Fruit fly (Drosophila melanogaster) whole organism, embryonic: ENCODE results near the gene CG18744.
A peak's percentile ranks its signal among the peaks of the same experiment; 100 is the strongest.

Source experiments
- Antp ChIP-seq: fragments of 200-800 bp; sonication (Bioruptor generic); optimal IDR thresholded peaks from 3 replicates; lab custom pipeline; 2016; ENCODE audit warnings: missing biosample characterization, missing genetic modification characterization
- Awh ChIP-seq: fragments of 200-800 bp; sonication (Bioruptor generic); IDR thresholded peaks from 2 replicates; pipeline ENCODE4, ENCODE4 v1.3.6; 2022; ENCODE audit warnings: missing biosample characterization, missing genetic modification characterization
- Bdp1 ChIP-seq: fragments of 200-800 bp; sonication (Bioruptor generic); optimal IDR thresholded peaks from 3 replicates; lab custom pipeline; 2016; ENCODE audit warnings: missing biosample characterization, missing genetic modification characterization
- CG11723 ChIP-seq: fragments of 200-800 bp; sonication (Bioruptor generic); optimal IDR thresholded peaks from 2 replicates; lab custom pipeline; 2017; ENCODE audit warnings: missing biosample characterization, mild to moderate bottlenecking, missing genetic modification characterization
- CG12299 ChIP-seq: fragments of 200-800 bp; sonication (Bioruptor generic); optimal IDR thresholded peaks from 2 replicates; lab custom pipeline; 2018; ENCODE audit warnings: missing biosample characterization, mild to moderate bottlenecking, missing genetic modification characterization
- CG13287 ChIP-seq: fragments of 200-800 bp; sonication (Bioruptor generic); IDR thresholded peaks from 2 replicates; pipeline ENCODE4 v1.3.6; 2022; ENCODE audit warnings: missing biosample characterization, missing genetic modification characterization; ENCODE audit not compliant: partially characterized antibody
- CG13775 ChIP-seq: fragments of 200-800 bp; sonication (Bioruptor generic); optimal IDR thresholded peaks from 3 replicates; lab custom pipeline; 2017; ENCODE audit warnings: missing biosample characterization, mild to moderate bottlenecking, missing genetic modification characterization
- CG14014 ChIP-seq: fragments of 200-800 bp; sonication (Bioruptor generic); IDR thresholded peaks from 2 replicates; pipeline ENCODE4 v1.3.6; 2022; ENCODE audit warnings: missing biosample characterization, missing genetic modification characterization
- CG15514 ChIP-seq: fragments of 200-800 bp; sonication (Bioruptor generic); optimal IDR thresholded peaks from 3 replicates; lab custom pipeline; 2017; ENCODE audit warnings: missing biosample characterization, missing genetic modification characterization, mild to moderate bottlenecking, moderate library complexity, missing genetic modification reagents
- CG16815 ChIP-seq: fragments of 200-800 bp; sonication (Bioruptor generic); optimal IDR thresholded peaks from 3 replicates; lab custom pipeline; 2017; ENCODE audit warnings: missing biosample characterization, mild to moderate bottlenecking, missing genetic modification characterization
- CG17328 ChIP-seq: fragments of 200-800 bp; sonication (Bioruptor generic); IDR thresholded peaks from 2 replicates; pipeline ENCODE4 v1.3.6; 2022; ENCODE audit warnings: missing biosample characterization, missing genetic modification characterization
- CG1832 ChIP-seq: fragments of 200-800 bp; sonication (Bioruptor generic); optimal IDR thresholded peaks from 2 replicates; lab custom pipeline; 2017; ENCODE audit warnings: missing biosample characterization, mild to moderate bottlenecking, missing genetic modification characterization, inconsistent platforms
- CG2120 ChIP-seq: fragments of 200-800 bp; sonication (Bioruptor generic); optimal IDR thresholded peaks from 3 replicates; lab custom pipeline; 2016; ENCODE audit warnings: missing biosample characterization, missing genetic modification characterization
- CG2875 ChIP-seq: fragments of 200-800 bp; sonication (Bioruptor generic); optimal IDR thresholded peaks from 2 replicates; lab custom pipeline; 2017; ENCODE audit warnings: missing biosample characterization, mild to moderate bottlenecking, missing genetic modification characterization, missing genetic modification reagents
- CG3163 ChIP-seq: fragments of 200-800 bp; sonication (Bioruptor generic); optimal IDR thresholded peaks from 3 replicates; lab custom pipeline; 2016; ENCODE audit warnings: missing biosample characterization, missing genetic modification characterization
- CG3281 ChIP-seq: fragments of 200-800 bp; sonication (Bioruptor generic); optimal IDR thresholded peaks from 3 replicates; lab custom pipeline; 2017; ENCODE audit warnings: missing biosample characterization, mild to moderate bottlenecking, missing genetic modification characterization
- CG34224 ChIP-seq: fragments of 200-800 bp; sonication (Bioruptor generic); IDR thresholded peaks from 3 replicates; pipeline ENCODE4 v1.3.6; 2022; ENCODE audit warnings: missing biosample characterization, missing genetic modification characterization; ENCODE audit not compliant: partially characterized antibody
- CG4424 ChIP-seq: fragments of 200-800 bp; sonication (Bioruptor generic); optimal IDR thresholded peaks from 3 replicates; lab custom pipeline; 2016; ENCODE audit warnings: missing biosample characterization, missing genetic modification characterization
- CG6683 ChIP-seq: fragments of 200-800 bp; sonication (Bioruptor generic); optimal IDR thresholded peaks from 2 replicates; lab custom pipeline; 2017; ENCODE audit warnings: missing biosample characterization, mild to moderate bottlenecking, missing genetic modification characterization, missing genetic modification reagents
- CG6765 ChIP-seq: fragments of 200-800 bp; sonication (Bioruptor generic); optimal IDR thresholded peaks from 3 replicates; lab custom pipeline; 2017; ENCODE audit warnings: missing biosample characterization, mild to moderate bottlenecking, missing genetic modification characterization
- CG6791 ChIP-seq: fragments of 200-800 bp; sonication (Bioruptor generic); IDR thresholded peaks from 3 replicates; pipeline ENCODE4 v1.3.6; 2022; ENCODE audit warnings: missing biosample characterization, missing genetic modification characterization; ENCODE audit not compliant: partially characterized antibody
- CG7372 ChIP-seq: fragments of 200-800 bp; sonication (Bioruptor generic); IDR thresholded peaks from 2 replicates; pipeline ENCODE4 v1.3.6; 2022; ENCODE audit warnings: missing biosample characterization, missing genetic modification characterization
- Camta ChIP-seq: fragments of 200-800 bp; sonication (Bioruptor generic); optimal IDR thresholded peaks from 2 replicates; lab custom pipeline; 2016; ENCODE audit warnings: missing biosample characterization, missing genetic modification characterization
- Deaf1 ChIP-seq: fragments of 200-800 bp; optimal IDR thresholded peaks from 3 replicates; lab custom pipeline; 2019; ENCODE audit warnings: missing biosample characterization, mild to moderate bottlenecking, missing genetic modification characterization, moderate library complexity
- Doc3 ChIP-seq: fragments of 200-800 bp; sonication (Bioruptor generic); IDR thresholded peaks from 3 replicates; pipeline ENCODE4 v1.3.6; 2022; ENCODE audit warnings: missing biosample characterization, missing genetic modification characterization; ENCODE audit not compliant: partially characterized antibody
- H2.0 ChIP-seq: fragments of 200-800 bp; sonication (Bioruptor generic); IDR thresholded peaks from 2 replicates; pipeline ENCODE4 v1.3.6; 2022; ENCODE audit warnings: missing biosample characterization, missing genetic modification characterization
- HHEX ChIP-seq: fragments of 200-800 bp; sonication (Bioruptor generic); optimal IDR thresholded peaks from 3 replicates; lab custom pipeline; 2017; ENCODE audit warnings: missing biosample characterization, mild to moderate bottlenecking, missing genetic modification characterization, missing genetic modification reagents
- Jarid2 ChIP-seq: fragments of 200-800 bp; sonication (Bioruptor generic); optimal IDR thresholded peaks from 3 replicates; lab custom pipeline; 2017; ENCODE audit warnings: mild to moderate bottlenecking, missing biosample characterization, missing genetic modification reagents, missing genetic modification characterization
- Med ChIP-seq: fragments of 200-800 bp; sonication (Bioruptor generic); peaks from one replicate; lab custom pipeline; 2016; ENCODE audit warnings: missing biosample characterization, missing genetic modification characterization, mild to moderate bottlenecking, inconsistent platforms, moderate library complexity
- Mrtf ChIP-seq: fragments of 200-800 bp; sonication (Bioruptor generic); IDR thresholded peaks from 3 replicates; pipeline ENCODE4 v1.3.6; 2022; ENCODE audit warnings: missing biosample characterization, missing genetic modification characterization
- NK7.1 ChIP-seq: fragments of 200-800 bp; sonication (Bioruptor generic); optimal IDR thresholded peaks from 3 replicates; lab custom pipeline; 2016; ENCODE audit warnings: missing biosample characterization, missing genetic modification characterization
- Ravus ChIP-seq: fragments of 200-800 bp; sonication (Bioruptor generic); IDR thresholded peaks from 2 replicates; pipeline ENCODE4 v1.3.6; 2022; ENCODE audit warnings: missing biosample characterization, missing genetic modification characterization
- Tbp ChIP-seq: fragments of >200 bp; optimal IDR thresholded peaks from 2 replicates; lab custom pipeline; 2018; ENCODE audit warnings: missing biosample characterization, missing genetic modification characterization
- Trl ChIP-seq, 3 experiments: fragments of >200 bp in 2 of 3; fragments of 200-800 bp in 1 of 3; sonication (Bioruptor generic) in 1 of 3; optimal IDR thresholded peaks; 2 replicates in 1 of 3; 3 replicates in 2 of 3; lab custom pipeline; 2016 to 2017; ENCODE audit warnings: missing biosample characterization in 1 of 3, missing genetic modification characterization in 1 of 3
- ato ChIP-seq: fragments of 200-800 bp; sonication (Bioruptor generic); IDR thresholded peaks from 2 replicates; pipeline ENCODE4 v1.3.6; 2022; ENCODE audit warnings: missing biosample characterization, missing genetic modification characterization; ENCODE audit not compliant: partially characterized antibody
- cas ChIP-seq: fragments of 200-800 bp; sonication (Bioruptor generic); IDR thresholded peaks from 2 replicates; pipeline ENCODE4 v1.3.6; 2022; ENCODE audit warnings: missing biosample characterization, missing genetic modification characterization
- corto ChIP-seq: fragments of 200-800 bp; sonication (Bioruptor generic); optimal IDR thresholded peaks from 2 replicates; lab custom pipeline; 2016; ENCODE audit warnings: missing biosample characterization, mild to moderate bottlenecking, missing genetic modification characterization, moderate library complexity
- en ChIP-seq: fragments of 200-800 bp; sonication (Bioruptor generic); optimal IDR thresholded peaks from 2 replicates; lab custom pipeline; 2016; ENCODE audit warnings: missing biosample characterization, missing genetic modification characterization
- fu2 ChIP-seq: fragments of 200-800 bp; sonication (Bioruptor generic); optimal IDR thresholded peaks from 2 replicates; lab custom pipeline; 2016; ENCODE audit warnings: missing biosample characterization, missing genetic modification characterization
- gcm ChIP-seq: fragments of 200-800 bp; sonication (Bioruptor generic); optimal IDR thresholded peaks from 2 replicates; lab custom pipeline; 2019; ENCODE audit warnings: missing biosample characterization, mild to moderate bottlenecking, missing genetic modification characterization, moderate library complexity
- gem ChIP-seq: fragments of 200-800 bp; sonication (Bioruptor generic); optimal IDR thresholded peaks from 2 replicates; lab custom pipeline; 2019; ENCODE audit warnings: missing biosample characterization, mild to moderate bottlenecking, missing genetic modification characterization, moderate library complexity
- gfzf ChIP-seq: fragments of 200-800 bp; sonication (Bioruptor generic); optimal IDR thresholded peaks from 2 replicates; lab custom pipeline; 2016; ENCODE audit warnings: missing biosample characterization, mild to moderate bottlenecking, missing genetic modification characterization, moderate library complexity
- lab ChIP-seq: fragments of 200-800 bp; sonication (Bioruptor generic); optimal IDR thresholded peaks from 3 replicates; lab custom pipeline; 2017; ENCODE audit warnings: missing biosample characterization, missing genetic modification characterization, mild to moderate bottlenecking, moderate library complexity, missing genetic modification reagents
- nerfin-2 ChIP-seq: fragments of 200-800 bp; sonication (Bioruptor generic); IDR thresholded peaks from 2 replicates; pipeline ENCODE4 v1.3.6; 2022; ENCODE audit warnings: missing biosample characterization, missing genetic modification characterization; ENCODE audit not compliant: partially characterized antibody
- pan ChIP-seq, 4 experiments: fragments of >200 bp in 3 of 4; fragments of 200-800 bp in 1 of 4; sonication (Bioruptor generic) in 1 of 4; optimal IDR thresholded peaks in 3 of 4; IDR thresholded peaks in 1 of 4; 2 replicates each; pipeline versions ENCODE4 v1.3.6 to Lab custom; 2017 to 2022; ENCODE audit warnings: missing biosample characterization in 2 of 4, missing genetic modification characterization in 2 of 4, mixed read lengths in 1 of 4
- scrt ChIP-seq: fragments of 200-800 bp; sonication (Bioruptor generic); optimal IDR thresholded peaks from 2 replicates; lab custom pipeline; 2018; ENCODE audit warnings: missing biosample characterization, mild to moderate bottlenecking, missing genetic modification characterization, moderate library complexity
- sr ChIP-seq: fragments of 200-800 bp; sonication (Bioruptor generic); IDR thresholded peaks from 3 replicates; pipeline ENCODE4 v1.3.6; 2022; ENCODE audit warnings: missing biosample characterization, missing genetic modification characterization
- unc-4 ChIP-seq: fragments of 200-800 bp; sonication (Bioruptor generic); IDR thresholded peaks from 2 replicates; pipeline ENCODE4 v1.3.6; 2022; ENCODE audit warnings: missing biosample characterization, missing genetic modification characterization; ENCODE audit not compliant: partially characterized antibody
- vvl ChIP-seq: fragments of 200-800 bp; sonication (Bioruptor generic); IDR thresholded peaks from 2 replicates; pipeline ENCODE4 v1.3.6; 2022; ENCODE audit warnings: missing biosample characterization, missing genetic modification characterization

Gene CG18744

DNA sequence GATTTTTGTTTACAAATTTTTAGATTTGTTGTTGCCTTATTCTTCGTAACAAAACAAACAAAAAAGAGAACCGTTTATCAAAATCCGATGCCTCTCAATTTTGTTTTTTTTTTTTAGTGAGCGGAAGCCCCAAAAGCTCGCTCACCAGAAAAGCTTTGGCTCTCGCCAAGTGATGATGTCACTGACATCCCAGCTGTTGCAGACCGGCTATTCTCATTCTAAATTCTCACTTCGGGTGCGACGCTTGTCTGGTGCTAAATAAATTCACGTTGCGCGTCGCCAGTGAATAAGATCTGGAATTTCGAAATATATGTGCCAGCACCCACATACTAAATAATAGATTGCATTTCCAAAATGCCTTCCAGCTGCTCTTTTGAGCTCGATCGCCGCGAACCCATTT, 4.7 kb downstream of the CG18744 start, which contains the start of gene CG2641 (continued):
- peak; percentile 26 for TF ChIP-seq Med
- no peak for TF ChIP-seq CG6791 (GFP tag; lab: Robert Waterston, UW)
- peak; percentile 1 for TF ChIP-seq CG15514 (GFP tag; lab: Kevin White, UChicago)
- TF ChIP-seq CG6765, result no peak
- peak; percentile 52 for TF ChIP-seq CG13287
- no peak for TF ChIP-seq CG2120
- TF ChIP-seq CG14014, result no peak
- TF ChIP-seq CG16815 (GFP tag; lab: Kevin White, UChicago), result no peak
- no peak for TF ChIP-seq CG1832
- no peak for TF ChIP-seq CG12299
- TF ChIP-seq sr (GFP tag; lab: Robert Waterston, UW), result 0 out of 3 replicates have a peak, but pooled peaks have one; percentile 7
- TF ChIP-seq Deaf1 (tag; lab: Kevin White, UChicago), result peak; percentile 34
- TF ChIP-seq scrt (GFP tag; lab: Kevin White, UChicago), result peak; percentile 13
- no peak for TF ChIP-seq NK7.1 (GFP tag; lab: Kevin White, UChicago)
- no peak for TF ChIP-seq Awh
- no peak for TF ChIP-seq Doc3 (GFP tag; lab: Robert Waterston, UW)
- no peak for TF ChIP-seq HHEX
- TF ChIP-seq gfzf (GFP tag; lab: Kevin White, UChicago), result no peak
- TF ChIP-seq CG4424, result no peak
- no peak for TF ChIP-seq CG11723 (GFP tag; lab: Kevin White, UChicago)
- TF ChIP-seq CG6683 (GFP tag; lab: Kevin White, UChicago), result no peak
- TF ChIP-seq Mrtf (GFP tag; lab: Robert Waterston, UW), result no peak
- peak; percentile 9 for TF ChIP-seq Jarid2 (GFP tag; lab: Kevin White, UChicago)
- no peak for TF ChIP-seq ato (GFP tag; lab: Robert Waterston, UW)
- no peak for TF ChIP-seq Tbp (GFP tag; lab: Kevin White, UChicago)
- no peak for TF ChIP-seq CG13775 (GFP tag; lab: Kevin White, UChicago)
- no peak for TF ChIP-seq CG3163
- no peak for TF ChIP-seq Camta (GFP tag; lab: Kevin White, UChicago)
- TF ChIP-seq Bdp1, result no peak
- no peak for TF ChIP-seq fu2
- TF ChIP-seq Antp (GFP tag; lab: Kevin White, UChicago), result no peak
- peak; percentile 23 for TF ChIP-seq lab (GFP tag; lab: Kevin White, UChicago)
- no peak for TF ChIP-seq cas (GFP tag; lab: Robert Waterston, UW)
- peak; percentile 71 to 89 for TF ChIP-seq Trl (optimal IDR thresholded peaks at IDR 0.05; lab: Kevin White, UChicago)
- TF ChIP-seq Trl (GFP tag; optimal IDR thresholded peaks at IDR 0.05; lab: Kevin White, UChicago), result no peak
- no peak for TF ChIP-seq en (GFP tag; lab: Kevin White, UChicago)
- no peak for TF ChIP-seq H2.0
- TF ChIP-seq unc-4 (GFP tag; lab: Robert Waterston, UW), result peak; percentile 14; the same call in 1 of the 2 replicates
- no peak for TF ChIP-seq gcm (GFP tag; lab: Kevin White, UChicago)
- no peak for TF ChIP-seq gem (tag; lab: Kevin White, UChicago)
- TF ChIP-seq corto (GFP tag; lab: Kevin White, UChicago), result peak; percentile 68
- TF ChIP-seq CG17328, result no peak
- no peak for TF ChIP-seq pan (optimal IDR thresholded peaks at IDR 0.05; lab: Kevin White, UChicago)
- no peak for TF ChIP-seq pan (GFP tag; optimal IDR thresholded peaks at IDR 0.05 in 1 of 2, IDR thresholded peaks at IDR 0.05 in 1 of 2)
- TF ChIP-seq Ravus (GFP tag; lab: Robert Waterston, UW), result no peak
- TF ChIP-seq nerfin-2 (GFP tag; lab: Robert Waterston, UW), result no peak
- no peak for TF ChIP-seq vvl
- TF ChIP-seq CG2875 (GFP tag; lab: Kevin White, UChicago), result no peak
- TF ChIP-seq CG34224 (GFP tag; lab: Robert Waterston, UW), result peak; percentile 20; the same call in 1 of the 3 replicates
- TF ChIP-seq CG3281 (GFP tag; lab: Kevin White, UChicago), result peak; percentile 5
- TF ChIP-seq CG7372 (GFP tag; lab: Robert Waterston, UW), result no peak
